Fruit fly (Drosophila melanogaster): ENCODE measurements around the gene out.
A peak's percentile ranks its signal among the peaks of the same experiment; 100 is the strongest.

The out gene

DNA sequence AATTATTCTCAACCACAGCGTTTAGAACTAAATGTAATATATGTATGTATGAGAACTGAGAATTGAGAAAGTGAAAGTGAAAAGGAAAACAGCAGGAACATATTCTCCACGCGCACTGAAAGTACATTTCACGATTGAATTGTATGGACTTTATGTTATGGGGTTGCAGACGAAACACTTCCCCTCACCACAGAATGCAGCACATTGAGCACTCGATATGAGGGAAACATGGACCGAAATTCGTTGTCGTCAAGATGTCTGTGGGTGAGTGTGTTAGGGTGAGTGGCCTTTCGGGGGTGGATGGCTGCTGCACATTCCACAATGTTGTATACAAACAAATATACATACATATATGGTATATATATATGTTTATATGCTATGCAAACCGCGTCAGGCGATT, 42.1 kb upstream of the out start:
- no peak for TF ChIP-seq CG10631 (GFP tag; optimal IDR thresholded peaks at IDR 0.05)
- TF ChIP-seq CG4318 (GFP tag; optimal IDR thresholded peaks at IDR 0.05) = no peak
- TF ChIP-seq vri (GFP tag; optimal IDR thresholded peaks at IDR 0.05) = no peak
- TF ChIP-seq CG7368 (GFP tag; optimal IDR thresholded peaks at IDR 0.05) = no peak
- no peak for TF ChIP-seq Lpt (GFP tag; optimal IDR thresholded peaks at IDR 0.05)
- no peak for TF ChIP-seq Eip93F (GFP tag; optimal IDR thresholded peaks at IDR 0.05)
- no peak for TF ChIP-seq CG6854 (GFP tag; optimal IDR thresholded peaks at IDR 0.05)
- TF ChIP-seq CG9139 (GFP tag; optimal IDR thresholded peaks at IDR 0.05) = no peak
- TF ChIP-seq achi (GFP tag; optimal IDR thresholded peaks at IDR 0.05) = no peak
- no peak for TF ChIP-seq CG8119 (GFP tag; IDR thresholded peaks at IDR 0.05)
- TF ChIP-seq CG6808 (GFP tag; optimal IDR thresholded peaks at IDR 0.05) = no peak
- TF ChIP-seq CG8319 (GFP tag; optimal IDR thresholded peaks at IDR 0.05) = no peak
- TF ChIP-seq svp (GFP tag) = peak; percentile 27
- no peak for TF ChIP-seq CG6276 (GFP tag; optimal IDR thresholded peaks at IDR 0.05)
- TF ChIP-seq CG6163 (GFP tag; IDR thresholded peaks at IDR 0.05) = 0 out of 3 replicates have a peak, but pooled peaks have one; percentile 11
- no peak for TF ChIP-seq CG11902 (GFP tag; optimal IDR thresholded peaks at IDR 0.05)
- no peak for TF ChIP-seq CG32006 (GFP tag; optimal IDR thresholded peaks at IDR 0.05)

DNA sequence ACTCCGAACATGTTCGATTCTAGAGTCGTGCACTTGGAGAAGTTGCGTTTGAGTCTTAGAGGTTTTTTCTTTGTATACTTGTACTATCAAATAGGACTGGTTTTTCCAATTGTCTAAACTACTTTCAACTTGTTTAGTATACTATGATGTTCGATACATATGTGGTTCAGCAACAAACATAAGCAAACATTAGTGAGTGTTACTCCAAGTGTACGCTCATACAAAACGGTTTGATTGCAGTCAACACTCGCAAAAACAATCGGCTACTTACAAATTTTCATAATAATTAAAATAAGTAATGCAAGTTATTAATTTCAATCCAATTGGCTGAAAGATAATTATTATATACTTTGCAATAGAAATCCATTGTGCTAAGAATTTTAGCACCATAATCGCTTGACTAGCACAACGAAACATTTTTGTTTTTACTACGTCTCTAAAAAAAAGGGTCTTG, 39.5 kb upstream of the out start:
- TF ChIP-seq CG8319 (GFP tag; optimal IDR thresholded peaks at IDR 0.05) = peak; percentile 58
- peak; percentile 85 for TF ChIP-seq topi (GFP tag; optimal IDR thresholded peaks at IDR 0.05)
- TF ChIP-seq Met (GFP tag; optimal IDR thresholded peaks at IDR 0.05) = peak; percentile 84
- peak; percentile 76 for TF ChIP-seq vri (GFP tag; optimal IDR thresholded peaks at IDR 0.05)
- peak; percentile 32 for TF ChIP-seq Eip75B (GFP tag; optimal IDR thresholded peaks at IDR 0.05)
- TF ChIP-seq CG8632 (GFP tag; optimal IDR thresholded peaks at IDR 0.05) = peak; percentile 80
- peak; percentile 84 for TF ChIP-seq CG6276 (GFP tag; optimal IDR thresholded peaks at IDR 0.05)
- TF ChIP-seq CG7368 (GFP tag; optimal IDR thresholded peaks at IDR 0.05) = peak; percentile 81
- TF ChIP-seq CG1621 (tag; optimal IDR thresholded peaks at IDR 0.05) = peak; percentile 86
- TF ChIP-seq CG34406 (GFP tag; optimal IDR thresholded peaks at IDR 0.05) = peak; percentile 80
- TF ChIP-seq dac (GFP tag; optimal IDR thresholded peaks at IDR 0.05) = no peak
- TF ChIP-seq Blimp-1 (GFP tag; optimal IDR thresholded peaks at IDR 0.05) = peak; percentile 17
- peak; percentile 57 for TF ChIP-seq CG4318 (GFP tag; optimal IDR thresholded peaks at IDR 0.05)
- TF ChIP-seq fd59A (GFP tag; optimal IDR thresholded peaks at IDR 0.05) = peak; percentile 72
- TF ChIP-seq CG10631 (GFP tag; optimal IDR thresholded peaks at IDR 0.05) = peak; percentile 82
- peak; percentile 87 for TF ChIP-seq Hr39 (GFP tag; optimal IDR thresholded peaks at IDR 0.05)
- TF ChIP-seq svp (GFP tag) = peak; percentile 94
- TF ChIP-seq CG11762 (GFP tag; optimal IDR thresholded peaks at IDR 0.05; ENCODE audit: insufficient read depth) = peak; percentile 71
- peak; percentile 86 for TF ChIP-seq CG15336 (GFP tag; IDR thresholded peaks at IDR 0.05)
- TF ChIP-seq CG9139 (GFP tag; optimal IDR thresholded peaks at IDR 0.05) = peak; percentile 59
- peak; percentile 83 for TF ChIP-seq eg (GFP tag; IDR thresholded peaks at IDR 0.05)
- peak; percentile 58 for TF ChIP-seq CG6854 (GFP tag; optimal IDR thresholded peaks at IDR 0.05)
- peak; percentile 49 for TF ChIP-seq Hr4 (GFP tag; optimal IDR thresholded peaks at IDR 0.05)
- TF ChIP-seq salr (GFP tag; optimal IDR thresholded peaks at IDR 0.05) = peak; percentile 59 to 80
- peak; percentile 85 for TF ChIP-seq CG8119 (GFP tag; IDR thresholded peaks at IDR 0.05)
- TF ChIP-seq acj6 (GFP tag; optimal IDR thresholded peaks at IDR 0.05) = peak; percentile 33
- TF ChIP-seq esn (GFP tag; optimal IDR thresholded peaks at IDR 0.05) = peak; percentile 92
- peak; percentile 88 for TF ChIP-seq Smox (GFP tag; optimal IDR thresholded peaks at IDR 0.05)
- peak; percentile 87 for TF ChIP-seq Sox14 (GFP tag; optimal IDR thresholded peaks at IDR 0.05)
- TF ChIP-seq CG6808 (GFP tag; optimal IDR thresholded peaks at IDR 0.05) = peak; percentile 66
- peak; percentile 86 for TF ChIP-seq OdsH (GFP tag; optimal IDR thresholded peaks at IDR 0.05)
- peak; percentile 87 for TF ChIP-seq CG6792 (GFP tag; optimal IDR thresholded peaks at IDR 0.05)
- peak; percentile 86 for TF ChIP-seq CG31627 (GFP tag; optimal IDR thresholded peaks at IDR 0.05)
- peak; percentile 76 for TF ChIP-seq Lpt (GFP tag; optimal IDR thresholded peaks at IDR 0.05)
- TF ChIP-seq CG11294 (GFP tag; IDR thresholded peaks at IDR 0.05) = peak; percentile 60
- no peak for TF ChIP-seq CG16779 (tag; optimal IDR thresholded peaks at IDR 0.05)
- peak; percentile 61 for TF ChIP-seq CG11902 (GFP tag; optimal IDR thresholded peaks at IDR 0.05)
- peak; percentile 62 for TF ChIP-seq fd85E (GFP tag; optimal IDR thresholded peaks at IDR 0.05)
- no peak for TF ChIP-seq fkh (GFP tag; optimal IDR thresholded peaks at IDR 0.05)
- peak; percentile 71 for TF ChIP-seq Sox15 (GFP tag; optimal IDR thresholded peaks at IDR 0.05)
- peak; percentile 86 for TF ChIP-seq achi (GFP tag; optimal IDR thresholded peaks at IDR 0.05)
- TF ChIP-seq pdm3 (GFP tag; optimal IDR thresholded peaks at IDR 0.05) = peak; percentile 90
- peak; percentile 85 for TF ChIP-seq CG32006 (GFP tag; optimal IDR thresholded peaks at IDR 0.05)
- TF ChIP-seq lz (GFP tag; optimal IDR thresholded peaks at IDR 0.05) = peak; percentile 81
- peak; percentile 87 for TF ChIP-seq Ets96B (tag; optimal IDR thresholded peaks at IDR 0.05)

Measured in whole organism, prepupa.